Fruit fly (Drosophila melanogaster): ENCODE measurements around the gene eEF2.

eEF2 gene

DNA sequence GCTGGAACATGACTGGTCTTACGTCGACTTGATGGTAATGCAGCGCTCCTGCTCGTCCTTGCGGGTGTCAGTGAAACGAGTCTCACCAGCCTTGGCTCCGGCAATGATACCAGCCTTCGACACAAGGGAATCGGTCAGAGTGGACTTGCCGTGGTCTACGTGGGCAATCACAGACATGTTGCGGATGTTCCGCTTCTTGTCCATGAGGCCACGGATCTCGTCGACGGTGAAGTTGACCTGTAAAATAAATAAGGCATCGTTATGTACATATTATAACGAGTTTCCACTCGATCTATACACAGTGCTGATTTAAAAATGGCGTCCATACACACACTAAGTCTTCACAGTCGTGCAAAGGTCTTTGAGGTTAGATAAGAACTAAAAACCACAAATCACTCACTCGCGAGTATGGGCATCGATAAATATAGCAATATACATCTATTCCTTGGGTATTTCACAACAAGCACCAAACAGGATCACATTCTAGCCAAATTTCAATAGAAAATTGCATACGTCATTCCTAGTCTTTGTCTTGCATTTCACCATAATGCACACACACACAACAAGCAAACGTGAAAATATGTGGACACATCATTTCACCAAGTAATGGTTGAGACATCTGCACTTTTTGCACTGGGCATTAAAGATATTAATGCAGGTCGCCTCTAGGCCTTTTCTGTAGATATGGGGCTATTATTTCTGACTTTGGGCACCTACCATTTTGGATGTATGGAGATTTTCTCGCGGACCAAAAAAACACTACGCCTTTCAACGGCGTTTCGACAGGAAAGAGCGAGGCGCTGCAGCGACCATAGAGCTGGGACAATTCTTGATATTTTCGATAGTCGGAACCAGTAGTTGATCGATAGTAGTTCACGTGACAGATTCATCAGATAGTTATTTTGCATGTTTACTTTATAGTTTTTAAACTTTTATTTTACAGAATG is at the start of gene eEF2 (continued):
- TF ChIP-seq nau (GFP tag; optimal IDR thresholded peaks at IDR 0.05) (peak; percentile 81), Side (GFP tag; optimal IDR thresholded peaks at IDR 0.05) (peak; percentile 84), toy (GFP tag; IDR thresholded peaks at IDR 0.05) (peak; percentile 47; the same call in 1 of the 2 replicates), dmrt11E (tag; optimal IDR thresholded peaks at IDR 0.05) (peak; percentile 67), usp (GFP tag; optimal IDR thresholded peaks at IDR 0.05) (no peak), Chrac-16 (GFP tag; optimal IDR thresholded peaks at IDR 0.05) (peak; percentile 35), CG17359 (tag; optimal IDR thresholded peaks at IDR 0.05) (peak; percentile 72), CG1602 (GFP tag; optimal IDR thresholded peaks at IDR 0.05) (peak; percentile 24), CG7786 (GFP tag; optimal IDR thresholded peaks at IDR 0.05) (peak; percentile 60), Bdp1 (GFP tag; optimal IDR thresholded peaks at IDR 0.05) (peak; percentile 50), run (tag; optimal IDR thresholded peaks at IDR 0.05) (no peak), en (GFP tag; optimal IDR thresholded peaks at IDR 0.05) (peak; percentile 59), Lhr (GFP tag; optimal IDR thresholded peaks at IDR 0.05) (peak; percentile 80), CG31388 (GFP tag; optimal IDR thresholded peaks at IDR 0.05) (no peak), CG3065 (GFP tag; optimal IDR thresholded peaks at IDR 0.05) (peak; percentile 38), onecut (GFP tag; IDR thresholded peaks at IDR 0.05) (peak; percentile 83), CG12769 (tag; optimal IDR thresholded peaks at IDR 0.05) (peak; percentile 72), org-1 (GFP tag; optimal IDR thresholded peaks at IDR 0.05) (peak; percentile 63), CG13424 (tag; optimal IDR thresholded peaks at IDR 0.05) (peak; percentile 46), so (GFP tag; IDR thresholded peaks at IDR 0.05) (no peak; the same call in 1 of the 3 replicates), HLH3B (GFP tag; IDR thresholded peaks at IDR 0.05) (peak; percentile 80; the same call in 1 of the 2 replicates), CG12391 (tag; optimal IDR thresholded peaks at IDR 0.05) (peak; percentile 86), Mad (GFP tag; optimal IDR thresholded peaks at IDR 0.05) (peak; percentile 84), Camta (GFP tag; optimal IDR thresholded peaks at IDR 0.05) (peak; percentile 63), CG2678 (tag; optimal IDR thresholded peaks at IDR 0.05) (peak; percentile 72), CG7928 (GFP tag; optimal IDR thresholded peaks at IDR 0.05) (peak; percentile 44), CG15514 (GFP tag; optimal IDR thresholded peaks at IDR 0.05) (peak; percentile 99), CG12299 (tag; optimal IDR thresholded peaks at IDR 0.05) (peak; percentile 70), psq (GFP tag; optimal IDR thresholded peaks at IDR 0.05) (peak; percentile 45), Doc2 (GFP tag; IDR thresholded peaks at IDR 0.05) (no peak), Neu2 (GFP tag; optimal IDR thresholded peaks at IDR 0.05; ENCODE audit: borderline replicate concordance) (peak; percentile 75), Jarid2 (GFP tag; optimal IDR thresholded peaks at IDR 0.05) (peak; percentile 77), CG9727 (GFP tag; optimal IDR thresholded peaks at IDR 0.05) (peak; percentile 43), Meics (GFP tag; optimal IDR thresholded peaks at IDR 0.05) (peak; percentile 83), Bteb2 (GFP tag; optimal IDR thresholded peaks at IDR 0.05) (peak; percentile 69), CG17385 (GFP tag; optimal IDR thresholded peaks at IDR 0.05) (peak; percentile 82), zf30C (GFP tag; optimal IDR thresholded peaks at IDR 0.05) (peak; percentile 58), CG12155 (GFP tag; optimal IDR thresholded peaks at IDR 0.05) (peak; percentile 42), kah (GFP tag; optimal IDR thresholded peaks at IDR 0.05) (peak; percentile 65), tna (GFP tag; IDR thresholded peaks at IDR 0.05; ENCODE audit: partially characterized antibody) (peak; percentile 89), CG9797 (GFP tag; optimal IDR thresholded peaks at IDR 0.05) (peak; percentile 48), sr (GFP tag; IDR thresholded peaks at IDR 0.05) (no peak; the same call in 1 of the 3 replicates), ham (GFP tag; IDR thresholded peaks at IDR 0.05) (no peak), CrebB (tag; optimal IDR thresholded peaks at IDR 0.05) (peak; percentile 85), CG4282 (GFP tag; optimal IDR thresholded peaks at IDR 0.05) (peak; percentile 59), bigmax (GFP tag; optimal IDR thresholded peaks at IDR 0.05) (peak; percentile 96), amos (GFP tag; IDR thresholded peaks at IDR 0.05; ENCODE audit: partially characterized antibody) (peak; percentile 97), pros (GFP tag; optimal IDR thresholded peaks at IDR 0.05) (peak; percentile 21)

All from whole organism, embryonic.